Fruit fly (Drosophila melanogaster) whole organism, embryonic: ENCODE results near the gene CG34258.

Experiments
- Antp ChIP-seq: fragments of 200-800 bp; sonication (Bioruptor generic); optimal IDR thresholded peaks from 3 replicates; lab custom pipeline; 2016; ENCODE audit warnings: missing biosample characterization, missing genetic modification characterization
- BEAF-32 ChIP-seq: fragments of 200-800 bp; sonication (Bioruptor generic); optimal IDR thresholded peaks from 3 replicates; lab custom pipeline; 2017; ENCODE audit warnings: missing biosample characterization, missing genetic modification characterization, mild to moderate bottlenecking, moderate library complexity, missing genetic modification reagents
- CG13775 ChIP-seq: fragments of 200-800 bp; sonication (Bioruptor generic); optimal IDR thresholded peaks from 3 replicates; lab custom pipeline; 2017; ENCODE audit warnings: missing biosample characterization, mild to moderate bottlenecking, missing genetic modification characterization
- CG13894 ChIP-seq: fragments of 200-800 bp; sonication (Bioruptor generic); optimal IDR thresholded peaks from 3 replicates; lab custom pipeline; 2018; ENCODE audit warnings: missing biosample characterization, mild to moderate bottlenecking, missing genetic modification characterization, moderate library complexity
- CG14014 ChIP-seq: fragments of 200-800 bp; sonication (Bioruptor generic); IDR thresholded peaks from 2 replicates; pipeline ENCODE4 v1.3.6; 2022; ENCODE audit warnings: missing biosample characterization, missing genetic modification characterization
- CG15269 ChIP-seq: fragments of 200-800 bp; sonication (Bioruptor generic); optimal IDR thresholded peaks from 2 replicates; lab custom pipeline; 2018; ENCODE audit warnings: missing biosample characterization, mild to moderate bottlenecking, missing genetic modification characterization, moderate library complexity
- CG1529 ChIP-seq: fragments of 200-800 bp; sonication (Bioruptor generic); optimal IDR thresholded peaks from 3 replicates; lab custom pipeline; 2018; ENCODE audit warnings: missing biosample characterization, missing genetic modification characterization
- CG15514 ChIP-seq: fragments of 200-800 bp; sonication (Bioruptor generic); optimal IDR thresholded peaks from 3 replicates; lab custom pipeline; 2017; ENCODE audit warnings: missing biosample characterization, missing genetic modification characterization, mild to moderate bottlenecking, moderate library complexity, missing genetic modification reagents
- CG17912 ChIP-seq: fragments of 200-800 bp; sonication (Bioruptor generic); optimal IDR thresholded peaks from 2 replicates; lab custom pipeline; 2018; ENCODE audit warnings: missing biosample characterization, mild to moderate bottlenecking, missing genetic modification characterization
- CG31365 ChIP-seq: fragments of 200-800 bp; sonication (Bioruptor generic); optimal IDR thresholded peaks from 2 replicates; lab custom pipeline; 2018; ENCODE audit warnings: missing biosample characterization, mild to moderate bottlenecking, missing genetic modification characterization
- CG32767 ChIP-seq: fragments of 200-800 bp; sonication (Bioruptor generic); IDR thresholded peaks from 2 replicates; pipeline ENCODE4 v1.3.6; 2022; ENCODE audit warnings: missing biosample characterization, missing genetic modification characterization
- CG34224 ChIP-seq: fragments of 200-800 bp; sonication (Bioruptor generic); IDR thresholded peaks from 3 replicates; pipeline ENCODE4 v1.3.6; 2022; ENCODE audit warnings: missing biosample characterization, missing genetic modification characterization; ENCODE audit not compliant: partially characterized antibody
- CG34422 ChIP-seq: fragments of 200-800 bp; sonication (Bioruptor generic); IDR thresholded peaks from 3 replicates; pipeline ENCODE4 v1.3.6; 2022; ENCODE audit warnings: missing biosample characterization, missing genetic modification characterization
- CG5180 ChIP-seq: fragments of 200-800 bp; sonication (Bioruptor generic); optimal IDR thresholded peaks from 3 replicates; lab custom pipeline; 2017; ENCODE audit warnings: missing biosample characterization, missing genetic modification characterization, mild to moderate bottlenecking, moderate library complexity, missing genetic modification reagents
- CG5245 ChIP-seq: fragments of 200-800 bp; sonication (Bioruptor generic); optimal IDR thresholded peaks from 3 replicates; lab custom pipeline; 2016; ENCODE audit warnings: missing biosample characterization, missing genetic modification characterization
- CG7963 ChIP-seq: fragments of 200-800 bp; sonication (Bioruptor generic); IDR thresholded peaks from 3 replicates; pipeline ENCODE4 v1.3.6; 2022; ENCODE audit warnings: missing biosample characterization, missing genetic modification characterization; ENCODE audit not compliant: partially characterized antibody
- CG8359 ChIP-seq: fragments of 200-800 bp; sonication (Bioruptor generic); optimal IDR thresholded peaks from 2 replicates; lab custom pipeline; 2017; ENCODE audit warnings: missing biosample characterization, mild to moderate bottlenecking, missing genetic modification characterization, borderline replicate concordance
- CG9215 ChIP-seq: fragments of 200-800 bp; sonication (Bioruptor generic); IDR thresholded peaks from 2 replicates; pipeline ENCODE4 v1.3.6; 2022; ENCODE audit warnings: missing biosample characterization, missing genetic modification characterization
- CG9797 ChIP-seq: fragments of 200-800 bp; sonication (Bioruptor generic); optimal IDR thresholded peaks from 3 replicates; lab custom pipeline; 2018; ENCODE audit warnings: missing biosample characterization, mild to moderate bottlenecking, missing genetic modification characterization
- Dip3 ChIP-seq: fragments of 200-800 bp; sonication (Bioruptor generic); optimal IDR thresholded peaks from 3 replicates; lab custom pipeline; 2016; ENCODE audit warnings: missing biosample characterization, missing genetic modification characterization
- Fer1 ChIP-seq: fragments of 200-800 bp; sonication (Bioruptor generic); optimal IDR thresholded peaks from 2 replicates; lab custom pipeline; 2017; ENCODE audit warnings: missing biosample characterization, mild to moderate bottlenecking, missing genetic modification characterization
- Fer3 ChIP-seq: fragments of 200-800 bp; sonication (Bioruptor generic); optimal IDR thresholded peaks from 2 replicates; lab custom pipeline; 2018; ENCODE audit warnings: missing biosample characterization, mild to moderate bottlenecking, missing genetic modification characterization, moderate library complexity
- H2.0 ChIP-seq: fragments of 200-800 bp; sonication (Bioruptor generic); IDR thresholded peaks from 2 replicates; pipeline ENCODE4 v1.3.6; 2022; ENCODE audit warnings: missing biosample characterization, missing genetic modification characterization
- Hand ChIP-seq: fragments of 200-800 bp; sonication (Bioruptor generic); optimal IDR thresholded peaks from 2 replicates; lab custom pipeline; 2017; ENCODE audit warnings: mild to moderate bottlenecking, missing biosample characterization, missing genetic modification reagents, missing genetic modification characterization
- Mad ChIP-seq: fragments of 200-800 bp; sonication (Bioruptor generic); optimal IDR thresholded peaks from 2 replicates; lab custom pipeline; 2016; ENCODE audit warnings: missing biosample characterization, missing genetic modification characterization
- Oaz ChIP-seq: fragments of 200-800 bp; sonication (Bioruptor generic); IDR thresholded peaks from 2 replicates; pipeline ENCODE4 v1.3.6; 2022; ENCODE audit warnings: missing biosample characterization, missing genetic modification characterization
- Sry-δ ChIP-seq: fragments of 200-800 bp; sonication (Bioruptor generic); optimal IDR thresholded peaks from 2 replicates; lab custom pipeline; 2016; ENCODE audit warnings: missing biosample characterization, missing genetic modification characterization
- al ChIP-seq: fragments of 200-800 bp; sonication (Bioruptor generic); IDR thresholded peaks from 2 replicates; pipeline ENCODE4 v1.3.6; 2022; ENCODE audit warnings: missing biosample characterization, missing genetic modification characterization
- ara ChIP-seq: fragments of 200-800 bp; sonication (Bioruptor generic); IDR thresholded peaks from 2 replicates; pipeline ENCODE4 v1.3.6; 2022; ENCODE audit warnings: missing biosample characterization, missing genetic modification characterization
- cas ChIP-seq: fragments of 200-800 bp; sonication (Bioruptor generic); IDR thresholded peaks from 2 replicates; pipeline ENCODE4 v1.3.6; 2022; ENCODE audit warnings: missing biosample characterization, missing genetic modification characterization
- caup ChIP-seq: fragments of 200-800 bp; sonication (Bioruptor generic); optimal IDR thresholded peaks from 3 replicates; lab custom pipeline; 2017; ENCODE audit warnings: missing biosample characterization, mild to moderate bottlenecking, missing genetic modification characterization, moderate library complexity; ENCODE audit not compliant: severe bottlenecking
- chif ChIP-seq, 2 experiments: fragments of 200-800 bp; sonication (Bioruptor generic); optimal IDR thresholded peaks; 3 replicates each; lab custom pipeline; 2016; ENCODE audit warnings: missing biosample characterization in 2 of 2, missing genetic modification characterization in 2 of 2
- ci ChIP-seq: fragments of 200-800 bp; sonication (Bioruptor generic); IDR thresholded peaks from 3 replicates; pipeline ENCODE4 v1.3.6; 2022; ENCODE audit warnings: missing biosample characterization, missing genetic modification characterization
- cwo ChIP-seq: fragments of 200-800 bp; sonication (Bioruptor generic); optimal IDR thresholded peaks from 3 replicates; lab custom pipeline; 2017; ENCODE audit warnings: missing biosample characterization, missing genetic modification characterization, mild to moderate bottlenecking, moderate library complexity, missing genetic modification reagents
- dmrt11E ChIP-seq: fragments of 200-800 bp; sonication (Bioruptor generic); optimal IDR thresholded peaks from 3 replicates; lab custom pipeline; 2018; ENCODE audit warnings: missing biosample characterization, mild to moderate bottlenecking, missing genetic modification characterization, moderate library complexity
- ems ChIP-seq: fragments of 200-800 bp; sonication (Bioruptor generic); optimal IDR thresholded peaks from 3 replicates; lab custom pipeline; 2016; ENCODE audit warnings: missing biosample characterization, missing genetic modification characterization
- fu2 ChIP-seq: fragments of 200-800 bp; sonication (Bioruptor generic); optimal IDR thresholded peaks from 2 replicates; lab custom pipeline; 2016; ENCODE audit warnings: missing biosample characterization, missing genetic modification characterization
- gce ChIP-seq: fragments of 200-800 bp; sonication (Bioruptor generic); IDR thresholded peaks from 3 replicates; pipeline ENCODE4 v1.3.6; 2022; ENCODE audit warnings: missing biosample characterization, missing genetic modification characterization
- gsb-n ChIP-seq: fragments of 200-800 bp; sonication (Bioruptor generic); optimal IDR thresholded peaks from 3 replicates; lab custom pipeline; 2018; ENCODE audit warnings: missing biosample characterization, mild to moderate bottlenecking, missing genetic modification characterization
- gt ChIP-seq: fragments of 200-800 bp; sonication (Bioruptor generic); IDR thresholded peaks from 2 replicates; pipeline ENCODE4 v1.3.6; 2022; ENCODE audit warnings: missing biosample characterization, missing genetic modification characterization
- her ChIP-seq: fragments of 200-800 bp; sonication (Bioruptor generic); optimal IDR thresholded peaks from 2 replicates; lab custom pipeline; 2016; ENCODE audit warnings: missing biosample characterization, missing genetic modification characterization
- hkb ChIP-seq, 2 experiments: fragments of 200-800 bp in 1 of 2; fragments of >200 bp in 1 of 2; sonication (Bioruptor generic) in 1 of 2; IDR thresholded peaks in 1 of 2; optimal IDR thresholded peaks in 1 of 2; 2 replicates each; pipeline versions ENCODE4 v1.3.6 to Lab custom; 2017 to 2022; ENCODE audit warnings: missing biosample characterization in 1 of 2, missing genetic modification characterization in 1 of 2
- jumu ChIP-seq: fragments of 200-800 bp; sonication (Bioruptor generic); optimal IDR thresholded peaks from 3 replicates; lab custom pipeline; 2016; ENCODE audit warnings: missing biosample characterization, missing genetic modification characterization
- lola ChIP-seq, 3 experiments: fragments of >200 bp in 2 of 3; fragments of 200-800 bp in 1 of 3; sonication (Bioruptor generic) in 1 of 3; optimal IDR thresholded peaks; 2 replicates each; lab custom pipeline; 2017 to 2019; ENCODE audit warnings: missing biosample characterization in 3 of 3, missing genetic modification characterization in 3 of 3, mild to moderate bottlenecking in 1 of 3, moderate library complexity in 1 of 3
- mirr ChIP-seq: fragments of 200-800 bp; sonication (Bioruptor generic); optimal IDR thresholded peaks from 3 replicates; lab custom pipeline; 2018; ENCODE audit warnings: missing biosample characterization, mild to moderate bottlenecking, missing genetic modification characterization
- odd ChIP-seq: fragments of 200-800 bp; sonication (Bioruptor generic); optimal IDR thresholded peaks from 2 replicates; lab custom pipeline; 2017; ENCODE audit warnings: missing biosample characterization, mild to moderate bottlenecking, missing genetic modification characterization
- pum ChIP-seq: fragments of 200-800 bp; sonication (Bioruptor generic); optimal IDR thresholded peaks from 2 replicates; lab custom pipeline; 2016; ENCODE audit warnings: missing biosample characterization, missing genetic modification characterization
- scrt ChIP-seq: fragments of 200-800 bp; sonication (Bioruptor generic); optimal IDR thresholded peaks from 2 replicates; lab custom pipeline; 2018; ENCODE audit warnings: missing biosample characterization, mild to moderate bottlenecking, missing genetic modification characterization, moderate library complexity
- tna ChIP-seq: fragments of 200-800 bp; sonication (Bioruptor generic); IDR thresholded peaks from 2 replicates; pipeline ENCODE4 v1.3.6; 2022; ENCODE audit warnings: missing biosample characterization, missing genetic modification characterization; ENCODE audit not compliant: partially characterized antibody
- ttk ChIP-seq: fragments of 200-800 bp; sonication (Bioruptor generic); IDR thresholded peaks from 2 replicates; pipeline ENCODE4 v2.1.2; 2022; ENCODE audit warnings: missing biosample characterization, missing genetic modification characterization
- unpg ChIP-seq: fragments of 200-800 bp; sonication (Bioruptor generic); optimal IDR thresholded peaks from 3 replicates; lab custom pipeline; 2018; ENCODE audit warnings: missing biosample characterization, mild to moderate bottlenecking, missing genetic modification characterization, moderate library complexity
- usp ChIP-seq: fragments of >200 bp; optimal IDR thresholded peaks from 2 replicates; lab custom pipeline; 2017; ENCODE audit warnings: missing biosample characterization, missing genetic modification characterization

Gene CG34258

dm6 chr3L:19939024-19939423, 12.7 kb downstream of the CG34258 start, which contains the start of gene Ac76E (continued):
- TF ChIP-seq odd (GFP tag; lab: Kevin White, UChicago) (no peak), CG34422 (GFP tag; lab: Robert Waterston, UW) (peak; percentile 32; the same call in 1 of the 3 replicates), dmrt11E (tag; lab: Kevin White, UChicago) (no peak), her (no peak), fu2 (GFP tag; lab: Kevin White, UChicago) (no peak), Oaz (GFP tag; lab: Robert Waterston, UW) (no peak), usp (GFP tag; lab: Kevin White, UChicago) (no peak), hkb (optimal IDR thresholded peaks at IDR 0.05; lab: Kevin White, UChicago) (no peak), hkb (GFP tag; IDR thresholded peaks at IDR 0.05; lab: Robert Waterston, UW) (peak; percentile 36; the same call in 1 of the 2 replicates), CG5245 (GFP tag; lab: Kevin White, UChicago) (no peak), CG13894 (tag; lab: Kevin White, UChicago) (peak; percentile 9), CG8359 (GFP tag; lab: Kevin White, UChicago) (peak; percentile 99), CG34224 (GFP tag; lab: Robert Waterston, UW) (0 out of 3 replicates have a peak, but pooled peaks have one; percentile 13), cwo (peak; percentile 35), CG14014 (GFP tag; lab: Robert Waterston, UW) (no peak), pum (GFP tag; lab: Kevin White, UChicago) (no peak), gt (no peak), CG32767 (no peak), CG17912 (GFP tag; lab: Kevin White, UChicago) (no peak), caup (peak; percentile 32), gce (no peak), Dip3 (GFP tag; lab: Kevin White, UChicago) (no peak), ci (GFP tag; lab: Robert Waterston, UW) (no peak; the same call in 1 of the 3 replicates), jumu (GFP tag; lab: Kevin White, UChicago) (no peak), H2.0 (no peak), cas (GFP tag; lab: Robert Waterston, UW) (no peak), Hand (no peak), Antp (no peak), tna (no peak; the same call in 1 of the 2 replicates), gsb-n (no peak), al (no peak), BEAF-32 (GFP tag; lab: Kevin White, UChicago) (no peak), CG9797 (GFP tag; lab: Kevin White, UChicago) (no peak), mirr (peak; percentile 62), Fer1 (GFP tag; lab: Kevin White, UChicago) (peak; percentile 40), lola (GFP tag; optimal IDR thresholded peaks at IDR 0.05; lab: Kevin White, UChicago) (no peak), CG13775 (no peak), CG15269 (tag; lab: Kevin White, UChicago) (peak; percentile 4), Fer3 (tag; lab: Kevin White, UChicago) (no peak)

- TF ChIP-seq ara (GFP tag; lab: Robert Waterston, UW) (no peak; the same call in 1 of the 2 replicates), ttk (GFP tag; lab: Robert Waterston, UW) (no peak), chif (GFP tag; optimal IDR thresholded peaks at IDR 0.05; lab: Kevin White, UChicago) (no peak), scrt (GFP tag; lab: Kevin White, UChicago) (peak; percentile 69), ems (GFP tag; lab: Kevin White, UChicago) (peak; percentile 24), CG5180 (GFP tag; lab: Kevin White, UChicago) (peak; percentile 33), CG7963 (GFP tag; lab: Robert Waterston, UW) (no peak), unpg (GFP tag; lab: Kevin White, UChicago) (peak; percentile 49), CG31365 (tag; lab: Kevin White, UChicago) (peak; percentile 45), CG15514 (GFP tag; lab: Kevin White, UChicago) (peak; percentile 48), Sry-δ (GFP tag; lab: Kevin White, UChicago) (no peak), CG9215 (no peak), Mad (GFP tag; lab: Kevin White, UChicago) (no peak), CG1529 (GFP tag; lab: Kevin White, UChicago) (peak; percentile 5)
These were observed 18.9 kb downstream of the CG34258 start for dm6 chr3L:19932917-19933316.
